In the genomic region with DNA sequence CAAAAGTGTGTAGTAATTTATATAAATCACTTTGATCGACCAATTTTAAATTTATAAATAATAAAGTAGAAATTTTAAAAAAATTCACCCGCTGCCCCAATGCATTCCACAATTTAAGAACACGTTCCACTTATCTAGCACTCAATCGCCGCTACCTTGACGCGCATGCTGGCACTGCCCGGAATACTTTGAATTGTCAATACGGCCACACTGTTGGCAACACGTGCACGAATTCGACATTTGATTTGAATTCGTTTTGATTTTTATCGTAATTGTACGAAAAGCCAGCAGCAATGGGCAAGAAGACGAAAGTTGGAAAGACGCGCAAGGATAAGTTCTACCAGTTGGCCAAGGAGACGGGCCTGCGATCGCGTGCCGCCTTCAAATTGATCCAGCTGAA, we compare ENCODE assay signal across 4 fruit fly cellular contexts.
A peak's percentile ranks its signal among the peaks of the same experiment; 100 is the strongest.
TF ChIP-seq lines count a peak whose summit lies in the region.

A gene (plus strand): TSS at position 186 of the 400 bp plus-strand sequence.

- no peak for TF ChIP-seq CTCF in whole organism, embryonic (GFP tag; optimal IDR thresholded peaks at IDR 0.05; lab: Kevin White, UChicago)

TF ChIP-seq in whole organism, adult, 20 proteins besides CTCF, POLR2A, EP300 and RAD21:
- no peak for TF ChIP-seq CG33017 (tag; optimal IDR thresholded peaks at IDR 0.05; lab: Kevin White, UChicago)
- TF ChIP-seq Mnt (GFP tag; optimal IDR thresholded peaks at IDR 0.05; lab: Kevin White, UChicago): peak; percentile 99

TF ChIP-seq in whole organism, embryonic, 481 proteins besides CTCF, POLR2A, EP300 and RAD21 (continues in another document):
- no peak for TF ChIP-seq ERR (GFP tag; optimal IDR thresholded peaks at IDR 0.05; lab: Kevin White, UChicago)
- peak; percentile 33; the same call in 1 of the 2 replicates for TF ChIP-seq CG13287 (GFP tag; IDR thresholded peaks at IDR 0.05; lab: Robert Waterston, UW; ENCODE audit: partially characterized antibody)
- TF ChIP-seq CG10462 (GFP tag; optimal IDR thresholded peaks at IDR 0.05; lab: Kevin White, UChicago): no peak
- no peak for TF ChIP-seq Dek (tag; optimal IDR thresholded peaks at IDR 0.05; lab: Kevin White, UChicago)
- TF ChIP-seq Dp (GFP tag; optimal IDR thresholded peaks at IDR 0.05; lab: Kevin White, UChicago): peak; percentile 74
- TF ChIP-seq CG12391 (tag; optimal IDR thresholded peaks at IDR 0.05; lab: Kevin White, UChicago): peak; percentile 12
- TF ChIP-seq amos (GFP tag; IDR thresholded peaks at IDR 0.05; lab: Robert Waterston, UW; ENCODE audit: partially characterized antibody): peak; percentile 17; the same call in 1 of the 2 replicates
- TF ChIP-seq cato (GFP tag; optimal IDR thresholded peaks at IDR 0.05; lab: Kevin White, UChicago; ENCODE audit: borderline replicate concordance): no peak
- TF ChIP-seq dm (GFP tag; optimal IDR thresholded peaks at IDR 0.05; lab: Kevin White, UChicago): peak; percentile 94
- 0 out of 3 replicates have a peak, but pooled peaks have one; percentile 21 for TF ChIP-seq Opbp (GFP tag; IDR thresholded peaks at IDR 0.05; lab: Robert Waterston, UW; ENCODE audit: partially characterized antibody)
- peak; percentile 13 for TF ChIP-seq CG10267 (tag; optimal IDR thresholded peaks at IDR 0.05; lab: Kevin White, UChicago)
- TF ChIP-seq gsb (GFP tag; IDR thresholded peaks at IDR 0.05; lab: Robert Waterston, UW): no peak
- TF ChIP-seq BtbVII (GFP tag; optimal IDR thresholded peaks at IDR 0.05; lab: Kevin White, UChicago): no peak
- TF ChIP-seq cwo (GFP tag; optimal IDR thresholded peaks at IDR 0.05; lab: Kevin White, UChicago): peak; percentile 92
- TF ChIP-seq Tbp (GFP tag; optimal IDR thresholded peaks at IDR 0.05; lab: Kevin White, UChicago): peak; percentile 77
- no peak for TF ChIP-seq CG8281 (tag; optimal IDR thresholded peaks at IDR 0.05; lab: Kevin White, UChicago)
- no peak for TF ChIP-seq repo (GFP tag; optimal IDR thresholded peaks at IDR 0.05; lab: Kevin White, UChicago)
- no peak for TF ChIP-seq CG6175 (GFP tag; IDR thresholded peaks at IDR 0.05; lab: Robert Waterston, UW)
- TF ChIP-seq mld (GFP tag; IDR thresholded peaks at IDR 0.05; lab: Robert Waterston, UW; ENCODE audit: partially characterized antibody): no peak
- TF ChIP-seq mam (GFP tag; optimal IDR thresholded peaks at IDR 0.05; lab: Kevin White, UChicago): no peak
- TF ChIP-seq grn (GFP tag; optimal IDR thresholded peaks at IDR 0.05; lab: Kevin White, UChicago): no peak
- TF ChIP-seq CG1792 (GFP tag; optimal IDR thresholded peaks at IDR 0.05; lab: Kevin White, UChicago): no peak
- peak; percentile 87 for TF ChIP-seq CG30020 (tag; optimal IDR thresholded peaks at IDR 0.05; lab: Kevin White, UChicago)
- TF ChIP-seq trem (tag; optimal IDR thresholded peaks at IDR 0.05; lab: Kevin White, UChicago): peak; percentile 43
- no peak for TF ChIP-seq CG9817 (tag; optimal IDR thresholded peaks at IDR 0.05; lab: Kevin White, UChicago)
- no peak for TF ChIP-seq CG7372 (GFP tag; IDR thresholded peaks at IDR 0.05; lab: Robert Waterston, UW)
- no peak for TF ChIP-seq crp (GFP tag; optimal IDR thresholded peaks at IDR 0.05; lab: Kevin White, UChicago)

TF ChIP-seq in whole organism, prepupa, 60 proteins besides CTCF, POLR2A, EP300 and RAD21:
- TF ChIP-seq CG6276 (GFP tag; optimal IDR thresholded peaks at IDR 0.05; lab: Kevin White, UChicago) (no peak), Eip78C (GFP tag; lab: Kevin White, UChicago) (peak; percentile 21), CG10669 (GFP tag; optimal IDR thresholded peaks at IDR 0.05; lab: Kevin White, UChicago) (no peak)

TF ChIP-seq in whole organism, wandering third instar larva, 38 proteins besides CTCF, POLR2A, EP300 and RAD21:
- no peak for TF ChIP-seq Dfd (GFP tag; optimal IDR thresholded peaks at IDR 0.05; lab: Kevin White, UChicago)
- TF ChIP-seq Myc (optimal IDR thresholded peaks at IDR 0.05; lab: Kevin White, UChicago): peak; percentile 54
